Worm (Caenorhabditis elegans): ENCODE data around the gene ZK632.14.

DNA sequence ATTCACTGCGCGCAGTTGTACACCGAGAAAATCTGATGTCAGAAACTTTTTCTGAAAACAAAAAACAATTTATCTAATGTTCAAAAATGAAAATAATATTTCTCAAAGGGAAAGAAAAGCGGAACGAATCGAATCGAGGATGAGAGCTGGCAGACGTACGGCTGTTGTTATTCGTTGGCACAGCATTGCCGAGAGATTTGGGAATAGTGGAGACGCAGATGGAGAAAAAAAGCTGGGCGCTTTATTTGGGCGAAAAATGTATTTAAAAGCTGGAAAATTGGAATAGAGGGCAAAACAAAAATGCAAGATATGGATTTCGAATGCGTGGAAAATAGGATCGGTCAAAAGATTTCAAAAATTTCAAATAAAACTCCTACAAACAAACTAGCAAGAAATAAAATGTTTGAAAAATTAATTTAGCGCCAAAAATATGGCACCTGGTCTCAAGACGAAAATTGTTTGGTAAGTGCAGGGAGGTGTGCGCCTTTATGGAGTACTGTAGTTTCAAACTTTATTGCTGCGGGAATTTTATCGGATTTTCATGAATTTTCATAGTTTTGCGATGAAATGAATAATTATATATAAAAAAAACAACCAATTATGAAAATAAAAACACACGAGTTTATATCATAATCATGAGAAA, 46.0 kb downstream of the ZK632.14 start, which contains the start of gene gpdh-2:
- no peak for TF ChIP-seq elt-3 (tag; optimal IDR thresholded peaks at IDR 0.05)
- TF ChIP-seq unc-39 (tag; optimal IDR thresholded peaks at IDR 0.05): no peak
- no peak for TF ChIP-seq pha-4 (tag; optimal IDR thresholded peaks at IDR 0.05)
- no peak for TF ChIP-seq nhr-237 (tag; optimal IDR thresholded peaks at IDR 0.05)
- TF ChIP-seq sptf-1 (tag; optimal IDR thresholded peaks at IDR 0.05): no peak
- no peak for TF ChIP-seq ces-1 (GFP tag; optimal IDR thresholded peaks at IDR 0.05)
- no peak for TF ChIP-seq snpc-4 (tag; optimal IDR thresholded peaks at IDR 0.05)

Data from whole organism, mixed stage, embryonic.